Worm (Caenorhabditis elegans) whole organism, late embryonic: ENCODE measurements around the gene T23G7.3.

Source experiments
- ceh-18 ChIP-seq: sonication (generic microtip); optimal IDR thresholded peaks from 2 replicates; lab custom pipeline; 2016; ENCODE audit warnings: missing genetic modification characterization, missing compliant biosample characterization
- hlh-15 ChIP-seq: sonication (generic microtip); optimal IDR thresholded peaks from 2 replicates; lab custom pipeline; 2016; ENCODE audit warnings: missing genetic modification characterization, missing compliant biosample characterization
- pha-4 ChIP-seq: fragments of 150-350 bp; optimal IDR thresholded peaks from 2 replicates; lab custom pipeline; 2018; ENCODE audit warnings: missing biosample characterization, missing genetic modification reagents, missing genetic modification characterization
- sdc-2 ChIP-seq: sonication (generic microtip); optimal IDR thresholded peaks from 2 replicates; lab custom pipeline; 2016; ENCODE audit warnings: missing genotype, missing genetic modification characterization, missing compliant biosample characterization
- tbx-2 ChIP-seq: sonication (generic microtip); optimal IDR thresholded peaks from 2 replicates; lab custom pipeline; 2016; ENCODE audit warnings: missing genetic modification characterization, missing compliant biosample characterization
- tbx-7 ChIP-seq: sonication (generic microtip); optimal IDR thresholded peaks from 2 replicates; lab custom pipeline; 2016; ENCODE audit warnings: missing genotype, missing genetic modification characterization, missing compliant biosample characterization

ce11 chrII:9124353-9124752 is 43.3 kb downstream of the T23G7.3 start:
- no peak for TF ChIP-seq ceh-18 (tag; lab: Kevin White, UChicago)
- no peak for TF ChIP-seq pha-4 (tag; lab: Kevin White, UChicago)
- TF ChIP-seq tbx-2 = no peak
- TF ChIP-seq tbx-7 = no peak
- no peak for TF ChIP-seq hlh-15 (tag; lab: Kevin White, UChicago)
- TF ChIP-seq sdc-2 = no peak
